Fruit fly (Drosophila melanogaster) whole organism, prepupa: ENCODE results near the gene CG5897.

Experiments
- CG10631 ChIP-seq: fragments of 200-800 bp; sonication (Bioruptor generic); optimal IDR thresholded peaks from 2 replicates; lab custom pipeline; 2016; ENCODE audit warnings: missing biosample characterization, missing genetic modification characterization
- CG11294 ChIP-seq: fragments of 200-800 bp; sonication (Bioruptor generic); IDR thresholded peaks from 2 replicates; pipeline ENCODE4 v1.3.6; 2022; ENCODE audit warnings: missing biosample characterization, missing genetic modification characterization
- CG1621 ChIP-seq: fragments of 200-800 bp; sonication (Bioruptor generic); optimal IDR thresholded peaks from 3 replicates; lab custom pipeline; 2018; ENCODE audit warnings: missing biosample characterization, mild to moderate bottlenecking, missing genetic modification characterization
- CG16779 ChIP-seq: fragments of 200-800 bp; sonication (Bioruptor generic); optimal IDR thresholded peaks from 3 replicates; lab custom pipeline; 2017; ENCODE audit warnings: missing biosample characterization, mild to moderate bottlenecking, missing genetic modification characterization
- CG31627 ChIP-seq: fragments of 200-800 bp; sonication (Bioruptor generic); optimal IDR thresholded peaks from 3 replicates; lab custom pipeline; 2016; ENCODE audit warnings: missing biosample characterization, missing genetic modification characterization
- CG32006 ChIP-seq: fragments of 200-800 bp; sonication (Bioruptor generic); optimal IDR thresholded peaks from 3 replicates; lab custom pipeline; 2017; ENCODE audit warnings: missing biosample characterization, mild to moderate bottlenecking, missing genetic modification characterization
- CG4318 ChIP-seq: fragments of 200-800 bp; sonication (Bioruptor generic); optimal IDR thresholded peaks from 3 replicates; lab custom pipeline; 2017; ENCODE audit warnings: missing biosample characterization, mild to moderate bottlenecking, missing genetic modification characterization
- CG6276 ChIP-seq: fragments of 200-800 bp; sonication (Bioruptor generic); optimal IDR thresholded peaks from 2 replicates; lab custom pipeline; 2017; ENCODE audit warnings: missing biosample characterization, mild to moderate bottlenecking, missing genetic modification characterization
- CG6792 ChIP-seq: fragments of 200-800 bp; sonication (Bioruptor generic); optimal IDR thresholded peaks from 3 replicates; lab custom pipeline; 2016; ENCODE audit warnings: missing biosample characterization, missing genetic modification characterization
- CG6808 ChIP-seq: fragments of 200-800 bp; sonication (Bioruptor generic); optimal IDR thresholded peaks from 3 replicates; lab custom pipeline; 2017; ENCODE audit warnings: missing biosample characterization, missing genetic modification characterization, mild to moderate bottlenecking, moderate library complexity, missing genetic modification reagents
- CG6854 ChIP-seq: fragments of 200-800 bp; sonication (Bioruptor generic); optimal IDR thresholded peaks from 2 replicates; lab custom pipeline; 2017; ENCODE audit warnings: missing biosample characterization, mild to moderate bottlenecking, missing genetic modification characterization
- CG7368 ChIP-seq: fragments of 200-800 bp; sonication (Bioruptor generic); optimal IDR thresholded peaks from 3 replicates; lab custom pipeline; 2016; ENCODE audit warnings: missing biosample characterization, missing genetic modification characterization
- CG8119 ChIP-seq: fragments of 200-800 bp; sonication (Bioruptor generic); IDR thresholded peaks from 3 replicates; pipeline ENCODE4 v1.3.6; 2022; ENCODE audit warnings: missing biosample characterization, missing genetic modification characterization
- CG8632 ChIP-seq: fragments of 200-800 bp; sonication (Bioruptor generic); optimal IDR thresholded peaks from 3 replicates; lab custom pipeline; 2016; ENCODE audit warnings: missing biosample characterization, missing genetic modification characterization
- Eip75B ChIP-seq: fragments of 200-800 bp; sonication (Bioruptor generic); optimal IDR thresholded peaks from 3 replicates; lab custom pipeline; 2016; ENCODE audit warnings: missing biosample characterization, missing genetic modification characterization
- Eip78C ChIP-seq: fragments of 200-800 bp; sonication (Bioruptor generic); peaks from one replicate; lab custom pipeline; 2016; ENCODE audit warnings: missing biosample characterization, missing genetic modification characterization
- Eip93F ChIP-seq: fragments of 200-800 bp; sonication (Bioruptor generic); optimal IDR thresholded peaks from 2 replicates; lab custom pipeline; 2016; ENCODE audit warnings: missing biosample characterization, mild to moderate bottlenecking, missing genetic modification characterization
- Ets21C ChIP-seq: fragments of 200-800 bp; sonication (Bioruptor generic); optimal IDR thresholded peaks from 3 replicates; lab custom pipeline; 2016; ENCODE audit warnings: missing biosample characterization, missing genetic modification characterization
- Ets96B ChIP-seq: fragments of 200-800 bp; optimal IDR thresholded peaks from 2 replicates; lab custom pipeline; 2019; ENCODE audit warnings: missing biosample characterization, mild to moderate bottlenecking, missing genetic modification characterization, moderate library complexity
- Gug ChIP-seq: fragments of 200-800 bp; sonication (Bioruptor generic); IDR thresholded peaks from 2 replicates; pipeline ENCODE4 v1.3.6; 2022; ENCODE audit warnings: missing biosample characterization, missing genetic modification characterization
- Hr38 ChIP-seq: sonication (Bioruptor generic); optimal IDR thresholded peaks from 2 replicates; lab custom pipeline; 2016; ENCODE audit warnings: missing biosample characterization, missing genetic modification characterization
- Hr39 ChIP-seq: fragments of 200-800 bp; sonication (Bioruptor generic); optimal IDR thresholded peaks from 2 replicates; lab custom pipeline; 2016; ENCODE audit warnings: missing biosample characterization, missing genetic modification characterization
- Lpt ChIP-seq: fragments of 200-800 bp; sonication (Bioruptor generic); optimal IDR thresholded peaks from 3 replicates; lab custom pipeline; 2016; ENCODE audit warnings: missing biosample characterization, missing genetic modification characterization
- Met ChIP-seq: fragments of 200-800 bp; sonication (Bioruptor generic); optimal IDR thresholded peaks from 3 replicates; lab custom pipeline; 2016; ENCODE audit warnings: missing biosample characterization, missing genetic modification characterization
- Sox15 ChIP-seq: fragments of 200-800 bp; sonication (Bioruptor generic); optimal IDR thresholded peaks from 3 replicates; lab custom pipeline; 2016; ENCODE audit warnings: missing biosample characterization, missing genetic modification characterization
- cyc ChIP-seq: fragments of 200-800 bp; sonication (Bioruptor generic); optimal IDR thresholded peaks from 3 replicates; lab custom pipeline; 2016; ENCODE audit warnings: missing biosample characterization, missing genetic modification characterization
- dac ChIP-seq: fragments of 200-800 bp; sonication (Bioruptor generic); optimal IDR thresholded peaks from 2 replicates; lab custom pipeline; 2017; ENCODE audit warnings: missing biosample characterization, mild to moderate bottlenecking, missing genetic modification characterization
- dsx ChIP-seq: fragments of 200-800 bp; optimal IDR thresholded peaks from 3 replicates; lab custom pipeline; 2019; ENCODE audit warnings: missing biosample characterization, mild to moderate bottlenecking, missing genetic modification characterization, moderate library complexity; ENCODE audit not compliant: poor library complexity, severe bottlenecking
- esn ChIP-seq: fragments of 200-800 bp; sonication (Bioruptor generic); optimal IDR thresholded peaks from 2 replicates; lab custom pipeline; 2016; ENCODE audit warnings: missing biosample characterization, mild to moderate bottlenecking, missing genetic modification characterization, moderate library complexity
- fd59A ChIP-seq: fragments of 200-800 bp; sonication (Bioruptor generic); optimal IDR thresholded peaks from 2 replicates; lab custom pipeline; 2017; ENCODE audit warnings: missing biosample characterization, mild to moderate bottlenecking, missing genetic modification characterization, missing genetic modification reagents
- fd85E ChIP-seq: fragments of 200-800 bp; sonication (Bioruptor generic); optimal IDR thresholded peaks from 3 replicates; lab custom pipeline; 2016; ENCODE audit warnings: missing biosample characterization, missing genetic modification characterization
- fkh ChIP-seq: fragments of 200-800 bp; sonication (Bioruptor generic); optimal IDR thresholded peaks from 3 replicates; lab custom pipeline; 2017; ENCODE audit warnings: missing biosample characterization, mild to moderate bottlenecking, missing genetic modification characterization, moderate library complexity
- lz ChIP-seq: fragments of 200-800 bp; sonication (Bioruptor generic); optimal IDR thresholded peaks from 3 replicates; lab custom pipeline; 2016; ENCODE audit warnings: missing biosample characterization, missing genetic modification characterization
- salr ChIP-seq, 2 experiments: fragments of 200-800 bp; sonication (Bioruptor generic); optimal IDR thresholded peaks; 3 replicates each; lab custom pipeline; 2016 to 2018; ENCODE audit warnings: missing biosample characterization in 2 of 2, missing genetic modification characterization in 2 of 2, mild to moderate bottlenecking in 1 of 2
- spab ChIP-seq: fragments of 200-800 bp; sonication (Bioruptor generic); optimal IDR thresholded peaks from 2 replicates; lab custom pipeline; 2017; ENCODE audit warnings: missing biosample characterization, mild to moderate bottlenecking, missing genetic modification characterization, missing genetic modification reagents
- ss ChIP-seq, 2 experiments: fragments of 200-800 bp; sonication (Bioruptor generic); optimal IDR thresholded peaks; 2 replicates in 1 of 2; 3 replicates in 1 of 2; lab custom pipeline; 2017 to 2018; ENCODE audit warnings: mild to moderate bottlenecking in 2 of 2, missing biosample characterization in 2 of 2, missing genetic modification characterization in 2 of 2, moderate library complexity in 1 of 2
- svp ChIP-seq: fragments of 200-800 bp; sonication (Bioruptor generic); peaks from one replicate; lab custom pipeline; 2016; ENCODE audit warnings: missing biosample characterization, missing genetic modification characterization
- topi ChIP-seq: fragments of 200-800 bp; sonication (Bioruptor generic); optimal IDR thresholded peaks from 3 replicates; lab custom pipeline; 2016; ENCODE audit warnings: missing biosample characterization, missing genetic modification characterization

CG5897 gene

DNA sequence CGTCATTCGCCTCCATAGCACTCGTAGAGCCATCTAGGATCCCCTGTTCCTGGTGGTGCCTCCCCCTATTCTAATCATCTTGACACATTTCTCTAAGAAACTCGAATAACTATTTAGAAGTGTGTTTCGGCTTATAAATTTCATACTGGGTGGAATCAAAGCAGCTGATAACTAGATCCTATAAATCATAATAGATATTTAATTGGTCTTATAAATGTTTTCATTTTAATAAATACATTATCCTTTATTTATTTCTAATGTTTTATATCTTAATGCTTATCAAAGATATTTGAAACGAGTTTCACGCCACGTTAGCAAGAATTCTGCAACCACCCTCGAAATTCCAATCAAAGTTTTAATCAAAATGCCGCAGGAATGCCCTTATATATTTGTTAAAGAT is 17.6 kb downstream of the CG5897 start, which contains the start of gene CG5906:
Gene CG5906 (minus strand): TSS at position 101 of the 400 bp plus-strand sequence.
- TF ChIP-seq CG11294 (no peak), fd85E (GFP tag; lab: Kevin White, UChicago) (no peak), dsx (no peak), CG6854 (GFP tag; lab: Kevin White, UChicago) (no peak), lz (no peak), spab (GFP tag; lab: Kevin White, UChicago) (no peak), fkh (GFP tag; lab: Kevin White, UChicago) (no peak), CG1621 (tag; lab: Kevin White, UChicago) (no peak), Sox15 (GFP tag; lab: Kevin White, UChicago) (no peak), fd59A (no peak), Lpt (GFP tag; lab: Kevin White, UChicago) (no peak), CG16779 (tag; lab: Kevin White, UChicago) (no peak), CG7368 (GFP tag; lab: Kevin White, UChicago) (no peak), topi (GFP tag; lab: Kevin White, UChicago) (no peak), CG6792 (GFP tag; lab: Kevin White, UChicago) (no peak), Eip93F (GFP tag; lab: Kevin White, UChicago) (no peak), Eip75B (no peak), CG6276 (GFP tag; lab: Kevin White, UChicago) (no peak), CG6808 (GFP tag; lab: Kevin White, UChicago) (no peak)

- TF ChIP-seq CG4318 (GFP tag; lab: Kevin White, UChicago): no peak
- peak; percentile 14 for TF ChIP-seq Met
- no peak for TF ChIP-seq CG16779 (tag; lab: Kevin White, UChicago)
- TF ChIP-seq Ets21C (GFP tag; lab: Kevin White, UChicago): no peak
- TF ChIP-seq svp (GFP tag; lab: Kevin White, UChicago): peak; percentile 46
- no peak for TF ChIP-seq Gug
- TF ChIP-seq CG7368 (GFP tag; lab: Kevin White, UChicago): no peak
- peak; percentile 1 for TF ChIP-seq esn (GFP tag; lab: Kevin White, UChicago)
- TF ChIP-seq Hr38: no peak
- no peak for TF ChIP-seq dac (GFP tag; lab: Kevin White, UChicago)
- TF ChIP-seq salr (GFP tag; optimal IDR thresholded peaks at IDR 0.05; lab: Kevin White, UChicago): no peak
- TF ChIP-seq CG8632 (GFP tag; lab: Kevin White, UChicago): no peak
- no peak for TF ChIP-seq Hr39 (GFP tag; lab: Kevin White, UChicago)
- peak; percentile 60 for TF ChIP-seq Eip78C (GFP tag; lab: Kevin White, UChicago)
Observed at dm6 chr3L:11869328-11869727, 19.5 kb downstream of the CG5897 start.

DNA sequence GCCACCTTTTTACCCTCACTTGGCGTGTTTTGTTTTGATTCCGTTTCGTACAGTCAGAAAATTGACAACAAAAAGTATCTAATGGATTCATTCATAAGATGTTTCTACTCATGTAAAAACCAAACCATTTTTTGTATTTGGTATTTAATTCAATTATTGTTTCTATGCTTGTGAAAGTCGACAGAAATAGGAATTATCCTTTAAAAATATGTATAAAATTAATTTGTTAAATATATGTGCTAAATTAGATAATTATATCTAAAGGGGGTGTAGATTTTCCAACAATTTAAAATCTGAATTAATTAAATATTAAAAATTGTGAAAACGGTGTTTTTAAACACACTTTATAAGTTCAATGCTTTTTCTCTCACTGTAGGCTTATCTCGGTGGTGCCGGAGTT is 25.2 kb downstream of the CG5897 start:
- TF ChIP-seq Ets96B (tag; lab: Kevin White, UChicago) (peak; percentile 34), ss (GFP tag; optimal IDR thresholded peaks at IDR 0.05; lab: Kevin White, UChicago) (peak in 1 of 2 experiments; percentile 36), CG32006 (GFP tag; lab: Kevin White, UChicago) (peak; percentile 11), dsx (peak; percentile 8), Ets21C (GFP tag; lab: Kevin White, UChicago) (no peak), CG8119 (no peak), Eip78C (GFP tag; lab: Kevin White, UChicago) (peak; percentile 46), CG31627 (GFP tag; lab: Kevin White, UChicago) (no peak), CG10631 (GFP tag; lab: Kevin White, UChicago) (peak; percentile 16), cyc (no peak), svp (GFP tag; lab: Kevin White, UChicago) (peak; percentile 43), CG6808 (GFP tag; lab: Kevin White, UChicago) (peak; percentile 13)
